Fruit fly (Drosophila melanogaster) whole organism, wandering third instar larva: ENCODE measurements around the gene CG14613.

Experiments used
- CG32264 ChIP-seq: fragments of 200-800 bp; sonication (Bioruptor generic); optimal IDR thresholded peaks from 2 replicates; lab custom pipeline; 2016; ENCODE audit warnings: missing biosample characterization, missing genetic modification characterization
- CG9705 ChIP-seq: fragments of 200-800 bp; sonication (Bioruptor generic); optimal IDR thresholded peaks from 2 replicates; lab custom pipeline; 2018; ENCODE audit warnings: missing biosample characterization, mild to moderate bottlenecking, missing genetic modification characterization
- CrebA ChIP-seq: fragments of 200-800 bp; sonication (Bioruptor generic); optimal IDR thresholded peaks from 2 replicates; lab custom pipeline; 2016; ENCODE audit warnings: missing biosample characterization, mild to moderate bottlenecking, missing genetic modification characterization, borderline replicate concordance
- Dfd ChIP-seq: fragments of >200 bp; optimal IDR thresholded peaks from 2 replicates; lab custom pipeline; 2017; ENCODE audit warnings: missing biosample characterization, missing genetic modification characterization
- HLH106 ChIP-seq: fragments of 200-800 bp; optimal IDR thresholded peaks from 3 replicates; lab custom pipeline; 2019; ENCODE audit warnings: missing biosample characterization, mild to moderate bottlenecking, missing genetic modification characterization, moderate library complexity
- Hnf4 ChIP-seq: fragments of 200-800 bp; sonication (Bioruptor generic); optimal IDR thresholded peaks from 2 replicates; lab custom pipeline; 2016; ENCODE audit warnings: missing biosample characterization, mild to moderate bottlenecking, missing genetic modification characterization
- Hr83 ChIP-seq: fragments of 200-300 bp; sonication (Bioruptor generic); optimal IDR thresholded peaks from 2 replicates; lab custom pipeline; 2016; ENCODE audit warnings: missing biosample characterization, mild to moderate bottlenecking, missing genetic modification characterization, moderate library complexity; ENCODE audit not compliant: poor library complexity, severe bottlenecking
- Jra ChIP-seq: sonication (Bioruptor generic); optimal IDR thresholded peaks from 2 replicates; lab custom pipeline; 2016; ENCODE audit warnings: missing biosample characterization, missing genetic modification characterization
- Mio ChIP-seq: sonication (Bioruptor generic); optimal IDR thresholded peaks from 2 replicates; lab custom pipeline; 2016; ENCODE audit warnings: missing biosample characterization, missing genetic modification characterization
- N ChIP-seq: fragments of >200 bp; optimal IDR thresholded peaks from 2 replicates; lab custom pipeline; 2018; ENCODE audit warnings: missing biosample characterization, missing external identifiers, missing genetic modification characterization
- Rel ChIP-seq, 2 experiments: fragments of 200-800 bp; sonication (Bioruptor generic) in 1 of 2; optimal IDR thresholded peaks; 2 replicates in 1 of 2; 3 replicates in 1 of 2; lab custom pipeline; 2016 to 2019; ENCODE audit warnings: mild to moderate bottlenecking in 2 of 2, missing biosample characterization in 2 of 2, missing genetic modification characterization in 2 of 2, moderate library complexity in 1 of 2
- br ChIP-seq: fragments of 200-800 bp; sonication (Bioruptor generic); optimal IDR thresholded peaks from 2 replicates; lab custom pipeline; 2016; ENCODE audit warnings: missing biosample characterization, missing genetic modification characterization
- brk ChIP-seq: fragments of 200-800 bp; sonication (Bioruptor generic); optimal IDR thresholded peaks from 2 replicates; lab custom pipeline; 2016; ENCODE audit warnings: missing biosample characterization, mild to moderate bottlenecking, missing genetic modification characterization
- dsf ChIP-seq: sonication (Bioruptor generic); optimal IDR thresholded peaks from 2 replicates; lab custom pipeline; 2016; ENCODE audit warnings: missing biosample characterization, missing genetic modification characterization, borderline replicate concordance
- ey ChIP-seq: fragments of 200-800 bp; sonication (Bioruptor generic); optimal IDR thresholded peaks from 2 replicates; lab custom pipeline; 2016; ENCODE audit warnings: missing biosample characterization, missing genetic modification characterization
- h ChIP-seq: fragments of 200-800 bp; sonication (Bioruptor generic); optimal IDR thresholded peaks from 3 replicates; lab custom pipeline; 2016; ENCODE audit warnings: missing biosample characterization, mild to moderate bottlenecking, missing genetic modification characterization
- jim ChIP-seq: fragments of 175-275, 200-325 bp; sonication (Bioruptor generic); optimal IDR thresholded peaks from 2 replicates; lab custom pipeline; 2016; ENCODE audit warnings: missing biosample characterization, mild to moderate bottlenecking, missing genetic modification characterization
- psq ChIP-seq: fragments of 200-800 bp; sonication (Bioruptor generic); optimal IDR thresholded peaks from 3 replicates; lab custom pipeline; 2017; ENCODE audit warnings: missing biosample characterization, mild to moderate bottlenecking, missing genetic modification characterization, moderate library complexity
- rgr ChIP-seq: fragments of 200-800 bp; sonication (Bioruptor generic); optimal IDR thresholded peaks from 3 replicates; lab custom pipeline; 2016; ENCODE audit warnings: missing biosample characterization, mild to moderate bottlenecking, missing genetic modification characterization
- sage ChIP-seq: fragments of 200-800 bp; sonication (Bioruptor generic); optimal IDR thresholded peaks from 2 replicates; lab custom pipeline; 2016; ENCODE audit warnings: missing biosample characterization, mild to moderate bottlenecking, missing genetic modification characterization
- sv ChIP-seq: fragments of 200-800 bp; sonication (Bioruptor generic); optimal IDR thresholded peaks from 3 replicates; lab custom pipeline; 2016; ENCODE audit warnings: missing biosample characterization, missing genetic modification characterization
- tai ChIP-seq: sonication (Bioruptor generic); optimal IDR thresholded peaks from 2 replicates; lab custom pipeline; 2016; ENCODE audit warnings: missing biosample characterization, missing genetic modification characterization
- usp ChIP-seq: fragments of >200 bp; optimal IDR thresholded peaks from 2 replicates; lab custom pipeline; 2017; ENCODE audit warnings: missing biosample characterization, missing genetic modification characterization
- woc ChIP-seq: sonication (Bioruptor generic); optimal IDR thresholded peaks from 2 replicates; lab custom pipeline; 2016; ENCODE audit warnings: missing biosample characterization, mild to moderate bottlenecking, missing genetic modification characterization

CG14613 gene

DNA sequence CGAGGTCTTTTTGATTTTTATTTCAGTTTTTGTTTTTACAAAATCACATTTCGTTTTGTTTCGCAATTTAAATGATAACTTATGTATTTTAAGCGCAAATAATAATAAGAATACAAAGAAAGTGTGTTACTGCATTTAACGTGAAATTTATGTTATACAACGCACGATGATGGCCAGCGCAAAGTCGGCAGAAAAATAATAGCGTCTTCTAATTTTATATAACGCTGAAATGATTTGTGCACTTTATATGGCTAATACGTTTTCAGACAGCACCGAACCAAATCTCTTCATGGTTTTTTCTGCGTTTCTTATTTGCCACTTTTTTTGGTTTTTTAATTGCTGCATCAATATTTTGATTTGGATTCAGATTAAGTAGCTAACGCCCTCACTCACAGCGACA is 3.1 kb upstream of the CG14613 start:
- TF ChIP-seq HLH106 (tag; lab: Kevin White, UChicago) = no peak
- TF ChIP-seq ey (GFP tag; lab: Kevin White, UChicago) = no peak
- no peak for TF ChIP-seq dsf (GFP tag; lab: Kevin White, UChicago)
- TF ChIP-seq sage (GFP tag; lab: Kevin White, UChicago) = no peak
- TF ChIP-seq, all 38 proteins: peak for 0

DNA sequence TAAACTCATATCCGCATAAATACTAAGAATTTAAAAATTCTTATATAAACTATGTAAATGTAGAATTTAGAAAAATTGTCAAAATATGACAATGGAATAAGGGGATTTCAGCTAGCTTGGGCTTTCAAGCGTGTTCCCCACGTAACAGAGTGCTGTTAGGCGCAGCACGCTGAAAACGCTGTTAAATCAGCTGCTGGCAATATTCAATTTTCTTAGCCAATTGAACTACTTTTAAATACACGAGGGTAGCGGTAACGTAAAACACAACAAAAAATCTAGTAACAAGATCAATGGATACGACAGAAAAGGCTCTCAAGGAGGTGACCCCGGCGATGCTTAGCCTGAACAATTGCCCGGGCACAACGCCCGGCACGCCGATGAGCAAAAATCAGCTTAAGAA is 1.7 kb upstream of the CG14613 start, which contains the start of gene CG14618:
Gene CG14618 (plus strand): TSS at position 179 of the 400 bp plus-strand sequence.
- TF ChIP-seq Rel (GFP tag; optimal IDR thresholded peaks at IDR 0.05; lab: Kevin White, UChicago) (no peak), Rel (tag; optimal IDR thresholded peaks at IDR 0.05; lab: Kevin White, UChicago) (peak; percentile 98), tai (GFP tag; lab: Kevin White, UChicago) (no peak)

DNA sequence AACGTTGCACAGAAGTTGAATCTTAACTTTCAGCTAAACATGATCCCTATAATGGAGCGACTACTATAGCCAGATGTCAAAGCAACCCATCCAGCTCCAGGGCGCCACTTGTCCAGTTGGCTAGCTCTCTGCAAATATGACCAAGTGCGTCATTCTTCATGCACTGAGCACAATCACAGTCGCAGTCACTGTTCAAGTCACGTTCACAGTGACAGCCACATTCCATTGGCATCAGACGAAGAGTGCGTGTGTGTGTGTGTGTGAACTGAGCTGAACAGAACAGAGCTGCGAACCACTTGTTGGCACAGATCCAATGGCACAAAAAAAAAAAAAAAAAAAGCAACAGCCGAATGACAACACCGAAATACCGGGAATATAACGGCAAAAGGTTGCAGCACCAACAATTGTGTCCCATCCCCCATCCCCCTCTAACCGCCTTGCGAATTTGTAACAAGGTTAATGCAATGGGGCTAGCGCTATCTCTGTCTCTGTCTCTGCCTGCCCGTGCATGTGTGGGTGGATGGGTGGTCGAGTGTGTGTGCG is 10.5 kb downstream of the CG14613 start:
- TF ChIP-seq Mio (GFP tag; lab: Kevin White, UChicago) (no peak), dsf (GFP tag; lab: Kevin White, UChicago) (no peak), CG9705 (GFP tag; lab: Kevin White, UChicago) (no peak), brk (GFP tag; lab: Kevin White, UChicago) (no peak), woc (GFP tag; lab: Kevin White, UChicago) (no peak)

DNA sequence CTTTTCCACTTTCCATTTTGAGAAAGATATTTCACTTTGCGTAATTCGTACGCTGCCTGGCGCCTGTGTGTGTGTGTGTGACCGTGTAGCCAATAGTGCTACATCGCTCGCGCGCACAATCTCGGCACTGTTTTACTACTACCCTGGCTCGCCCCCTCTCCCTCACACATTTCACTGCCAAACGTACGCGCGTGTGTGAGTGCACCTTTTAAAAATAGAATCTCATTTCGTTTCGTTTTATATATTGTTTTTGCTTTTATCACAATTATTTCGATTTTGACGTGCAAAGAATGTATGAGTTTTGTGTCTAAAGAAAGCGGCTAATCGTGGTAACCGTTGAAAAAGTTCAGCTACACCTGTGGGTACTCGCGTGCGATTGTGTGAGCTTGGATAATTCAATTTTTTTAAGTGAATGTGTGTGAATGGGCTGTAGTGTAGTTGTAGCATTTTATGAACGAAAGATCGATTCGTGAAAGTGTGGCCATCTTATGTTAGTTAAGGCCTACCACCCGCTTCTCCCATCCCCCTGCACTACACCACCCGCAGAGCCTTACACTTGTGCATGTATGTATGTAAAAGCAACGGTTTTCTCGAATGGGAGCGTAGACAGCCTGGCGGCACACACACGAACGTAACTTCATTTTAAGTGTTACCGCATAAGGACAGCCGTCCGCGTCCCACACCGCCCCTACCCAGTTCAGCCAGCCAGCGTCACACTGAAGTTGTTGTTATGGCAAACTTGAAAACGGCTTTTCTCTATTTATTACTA is 15.5 kb downstream of the CG14613 start:
- peak; percentile 42 for TF ChIP-seq h (GFP tag; lab: Kevin White, UChicago)
- no peak for TF ChIP-seq Hr83 (GFP tag; lab: Kevin White, UChicago)

DNA sequence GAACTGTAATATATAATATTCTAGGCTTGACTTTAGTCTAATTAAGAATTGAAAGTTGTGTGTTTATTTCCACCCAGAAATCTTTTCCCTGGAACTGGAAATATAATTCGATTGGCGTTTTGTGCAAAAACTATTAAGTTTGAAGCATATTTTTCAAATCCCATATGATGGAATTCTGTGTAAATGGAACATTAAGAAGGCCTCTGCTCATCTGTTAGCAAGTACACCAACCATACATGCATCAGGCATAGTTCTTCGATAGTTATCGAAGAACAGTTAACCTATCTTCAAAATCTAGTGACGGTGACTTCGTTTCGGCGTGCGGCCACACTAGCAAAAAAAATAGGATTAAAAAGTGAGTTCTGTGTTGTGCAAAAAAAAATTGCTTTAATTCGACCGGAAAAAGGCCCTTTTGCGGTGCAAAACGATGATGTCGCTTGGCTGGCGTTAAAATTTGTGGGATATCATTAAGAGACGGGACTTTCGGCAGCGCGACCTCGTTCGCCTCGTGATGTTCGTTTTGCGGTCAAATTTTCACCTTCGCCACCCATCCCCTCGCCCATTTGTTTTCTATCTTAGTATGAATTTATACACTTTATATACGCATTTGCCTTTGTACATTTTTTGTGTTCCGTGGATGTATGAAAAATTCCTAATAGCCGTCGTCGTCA is 16.2 kb downstream of the CG14613 start, which contains the start of gene Usp2:
Gene Usp2 (plus strand): TSS at position 295 of the 671 bp plus-strand sequence.
- TF ChIP-seq psq (no peak), N (GFP tag; lab: Kevin White, UChicago) (peak; percentile 68), br (GFP tag; lab: Kevin White, UChicago) (no peak), Dfd (no peak), Hnf4 (GFP tag; lab: Kevin White, UChicago) (no peak), Rel (GFP tag; optimal IDR thresholded peaks at IDR 0.05; lab: Kevin White, UChicago) (no peak), Rel (tag; optimal IDR thresholded peaks at IDR 0.05; lab: Kevin White, UChicago) (no peak), sv (no peak)

DNA sequence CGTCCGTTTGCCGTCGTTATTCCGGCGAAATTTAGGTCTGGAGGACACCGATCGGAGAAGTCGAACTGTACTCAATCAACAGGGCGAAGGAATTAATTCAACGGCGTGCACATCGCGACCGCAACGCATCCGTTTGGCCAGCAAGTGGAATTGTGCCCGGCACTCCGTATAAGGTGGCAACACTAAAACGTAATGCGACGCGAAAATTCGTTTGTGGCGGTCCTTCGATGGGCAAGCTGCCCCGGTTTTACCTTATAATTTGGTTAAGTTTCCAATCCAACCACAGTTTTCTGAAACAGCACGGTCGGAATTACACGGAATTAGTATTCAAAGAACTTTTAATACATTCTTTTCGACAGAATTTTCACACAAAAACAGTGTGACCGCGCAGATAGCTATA is 16.8 kb downstream of the CG14613 start, which contains the start of gene wap:
Gene wap (minus strand): TSS at position 400 of the 400 bp plus-strand sequence.
- TF ChIP-seq CrebA (no peak), Jra (GFP tag; lab: Kevin White, UChicago) (no peak), N (GFP tag; lab: Kevin White, UChicago) (no peak), ey (GFP tag; lab: Kevin White, UChicago) (no peak), CG32264 (GFP tag; lab: Kevin White, UChicago) (no peak), HLH106 (tag; lab: Kevin White, UChicago) (no peak), rgr (GFP tag; lab: Kevin White, UChicago) (no peak), usp (GFP tag; lab: Kevin White, UChicago) (no peak), jim (no peak)
